Worm (Caenorhabditis elegans): ENCODE results near the gene rpl-43.

Gene rpl-43

DNA sequence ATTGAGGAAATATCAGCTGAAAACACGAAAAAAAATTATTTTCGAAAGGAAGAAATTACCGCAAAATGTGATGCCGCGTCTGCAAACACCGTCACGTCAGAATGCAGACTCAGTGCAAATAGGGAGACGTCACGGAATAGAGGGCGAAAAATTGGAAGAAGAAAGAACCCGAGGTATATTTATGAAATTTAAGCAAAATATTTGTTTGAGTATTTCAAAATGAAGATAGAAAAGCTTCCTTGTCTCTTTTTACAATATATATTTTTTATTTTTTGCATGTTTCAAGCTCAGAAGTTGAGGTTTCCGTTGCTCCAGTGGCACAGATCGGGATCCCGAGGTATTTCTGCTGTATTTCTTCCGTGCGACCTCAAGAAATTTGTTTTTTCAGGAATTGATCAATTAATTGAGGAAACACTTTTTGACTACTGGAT is 11.2 kb upstream of the rpl-43 start, which contains the start of gene W03H9.2:
Gene W03H9.2, minus strand, starts transcription at position 32 of the 431 bp plus-strand sequence.
- no peak for TF ChIP-seq lim-7 (GFP tag; IDR thresholded peaks at IDR 0.05)
- TF ChIP-seq mes-2 (tag; optimal IDR thresholded peaks at IDR 0.05; ENCODE audit: poor library complexity, severe bottlenecking): peak; percentile 95
- no peak for TF ChIP-seq nhr-11 (tag; optimal IDR thresholded peaks at IDR 0.05)
- peak; percentile 50; the same call in 1 of the 2 replicates for TF ChIP-seq madf-9 (GFP tag; conservative IDR thresholded peaks at IDR 0.05)
- TF ChIP-seq daf-12 (tag; optimal IDR thresholded peaks at IDR 0.05): no peak
- no peak for TF ChIP-seq snpc-4 (tag; optimal IDR thresholded peaks at IDR 0.05)
- TF ChIP-seq lsy-2 (tag; optimal IDR thresholded peaks at IDR 0.05): peak in 1 of 2 experiments; percentile 71
- peak; percentile 75 for TF ChIP-seq nhr-77 (tag; optimal IDR thresholded peaks at IDR 0.05)
- no peak for TF ChIP-seq skn-1 (tag; optimal IDR thresholded peaks at IDR 0.05)
- peak in 1 of 2 experiments; percentile 90 for TF ChIP-seq hif-1 (tag; optimal IDR thresholded peaks at IDR 0.05)
- TF ChIP-seq unc-62 (GFP tag; optimal IDR thresholded peaks at IDR 0.05 in 1 of 2): no peak
- no peak for TF ChIP-seq unc-62 (tag; optimal IDR thresholded peaks at IDR 0.05)
- TF ChIP-seq gei-8 (GFP tag; optimal IDR thresholded peaks at IDR 0.05): no peak
- no peak for TF ChIP-seq ceh-82 (tag; optimal IDR thresholded peaks at IDR 0.05)
- TF ChIP-seq nhr-25 (tag; optimal IDR thresholded peaks at IDR 0.05; ENCODE audit: borderline replicate concordance, insufficient read depth): no peak
- TF ChIP-seq R02D3.7 (tag; optimal IDR thresholded peaks at IDR 0.05): no peak
- peak; percentile 85 for TF ChIP-seq hmg-1.1 (GFP tag; IDR thresholded peaks at IDR 0.05)
- TF ChIP-seq lir-3 (tag; optimal IDR thresholded peaks at IDR 0.05): peak; percentile 41
- TF ChIP-seq pqm-1 (tag; optimal IDR thresholded peaks at IDR 0.05): no peak
- TF ChIP-seq nhr-102 (tag; optimal IDR thresholded peaks at IDR 0.05): peak; percentile 36
- no peak for TF ChIP-seq zfp-3 (GFP tag; conservative IDR thresholded peaks at IDR 0.05)
- no peak for TF ChIP-seq ces-1 (GFP tag; optimal IDR thresholded peaks at IDR 0.05)
- TF ChIP-seq nhr-41 (GFP tag; IDR thresholded peaks at IDR 0.05): no peak
- no peak for TF ChIP-seq zip-2 (tag; optimal IDR thresholded peaks at IDR 0.05)
- TF ChIP-seq spr-3 (GFP tag; optimal IDR thresholded peaks at IDR 0.05): no peak
- TF ChIP-seq Y5F2A.4 (GFP tag; optimal IDR thresholded peaks at IDR 0.05): no peak
- no peak for TF ChIP-seq ceh-20 (GFP tag; IDR thresholded peaks at IDR 0.05)
- TF ChIP-seq F44E2.7 (GFP tag; IDR thresholded peaks at IDR 0.05): no peak
- no peak for TF ChIP-seq mep-1 (tag; optimal IDR thresholded peaks at IDR 0.05)
- no peak for TF ChIP-seq tra-1 (GFP tag; IDR thresholded peaks at IDR 0.05)
- TF ChIP-seq vab-7 (GFP tag; IDR thresholded peaks at IDR 0.05): peak; percentile 53; the same call in 1 of the 2 replicates
- no peak for TF ChIP-seq mdt-29 (GFP tag; IDR thresholded peaks at IDR 0.05)
- TF ChIP-seq mxl-2 (GFP tag; conservative IDR thresholded peaks at IDR 0.05): no peak
- no peak for TF ChIP-seq daf-8 (GFP tag; IDR thresholded peaks at IDR 0.05)
- no peak for TF ChIP-seq saeg-2 (GFP tag; IDR thresholded peaks at IDR 0.05)
- TF ChIP-seq fos-1 (tag; optimal IDR thresholded peaks at IDR 0.05): no peak
- no peak for TF ChIP-seq F10B5.3 (tag; optimal IDR thresholded peaks at IDR 0.05)
- no peak for TF ChIP-seq dmd-8 (GFP tag; IDR thresholded peaks at IDR 0.05)
- peak; percentile 4 for TF ChIP-seq nhr-48 (tag; optimal IDR thresholded peaks at IDR 0.05)
- TF ChIP-seq daf-16 (GFP tag; optimal IDR thresholded peaks at IDR 0.05): no peak
- TF ChIP-seq daf-16 (tag; optimal IDR thresholded peaks at IDR 0.05): peak; percentile 9
- TF ChIP-seq cey-2 (tag; optimal IDR thresholded peaks at IDR 0.05; ENCODE audit: borderline replicate concordance, insufficient read depth): no peak
- no peak for TF ChIP-seq ZK337.2 (GFP tag; IDR thresholded peaks at IDR 0.05)
- TF ChIP-seq aly-2 (tag; optimal IDR thresholded peaks at IDR 0.05): no peak
- 0 out of 2 replicates have a peak, but pooled peaks have one; percentile 40 for TF ChIP-seq ctbp-1 (GFP tag; IDR thresholded peaks at IDR 0.05)
- TF ChIP-seq Y48G9A.11 (GFP tag; IDR thresholded peaks at IDR 0.05): no peak
- no peak for TF ChIP-seq tag-97 (GFP tag; IDR thresholded peaks at IDR 0.05)
- no peak for TF ChIP-seq snpc-1.2 (GFP tag; IDR thresholded peaks at IDR 0.05)
- TF ChIP-seq Y75B8A.6 (GFP tag; IDR thresholded peaks at IDR 0.05): no peak
- peak; percentile 25 for TF ChIP-seq duxl-1 (tag; optimal IDR thresholded peaks at IDR 0.05; ENCODE audit: poor library complexity)
- TF ChIP-seq nhr-76 (tag; optimal IDR thresholded peaks at IDR 0.05): no peak
- TF ChIP-seq mxl-3 (GFP tag; optimal IDR thresholded peaks at IDR 0.05): peak; percentile 44

All from whole organism, L4 larva.